Worm (Caenorhabditis elegans): ENCODE results near the gene C15H9.9.

Gene C15H9.9

ce11 chrX:6082660-6083059 lies 45.4 kb downstream of the C15H9.9 start, which contains the start of gene C45B2.3:
C45B2.3 (plus strand) TSS chrX:6082960.
- TF ChIP-seq R02D3.7 (tag; optimal IDR thresholded peaks at IDR 0.05): no peak

DNA sequence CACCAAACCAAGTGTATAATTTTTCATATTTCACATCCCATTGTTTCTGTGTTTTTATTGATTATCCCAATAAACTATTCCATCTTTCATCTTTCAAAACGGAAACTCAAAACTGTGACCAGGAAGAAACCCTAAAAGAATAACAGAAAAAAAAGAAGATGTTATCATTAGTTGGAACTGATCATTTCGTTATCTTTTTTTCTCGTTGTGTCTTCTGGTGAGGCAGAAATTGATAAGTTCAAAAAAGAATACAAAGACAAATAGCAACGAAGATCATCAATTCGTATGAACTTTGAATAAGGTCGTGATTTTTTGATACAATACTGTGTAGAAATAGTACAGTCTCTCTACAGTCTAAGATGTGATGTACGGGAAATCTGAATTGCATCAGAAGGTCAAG lies 46.3 kb downstream of the C15H9.9 start:
- peak; percentile 52 for TF ChIP-seq sma-9 (GFP tag; optimal IDR thresholded peaks at IDR 0.05)
- no peak for TF ChIP-seq sma-9 (tag; optimal IDR thresholded peaks at IDR 0.05)
- TF ChIP-seq ama-1 (optimal IDR thresholded peaks at IDR 0.05): no peak
- TF ChIP-seq lin-13 (GFP tag; optimal IDR thresholded peaks at IDR 0.05): no peak
- no peak for TF ChIP-seq ceh-82 (tag; optimal IDR thresholded peaks at IDR 0.05)
- no peak for TF ChIP-seq sma-3 (GFP tag; optimal IDR thresholded peaks at IDR 0.05)
- no peak for TF ChIP-seq ztf-1 (GFP tag; conservative IDR thresholded peaks at IDR 0.05)
- TF ChIP-seq skn-1 (tag; optimal IDR thresholded peaks at IDR 0.05): no peak
- TF ChIP-seq dmd-4 (tag; optimal IDR thresholded peaks at IDR 0.05): no peak
- no peak for TF ChIP-seq ztf-4 (tag; optimal IDR thresholded peaks at IDR 0.05)
- peak; percentile 52 for TF ChIP-seq fos-1 (tag; optimal IDR thresholded peaks at IDR 0.05)
- peak; percentile 4 for TF ChIP-seq nhr-25 (tag; optimal IDR thresholded peaks at IDR 0.05)
- no peak for TF ChIP-seq ceh-16 (tag; optimal IDR thresholded peaks at IDR 0.05)
- TF ChIP-seq egl-27 (tag; optimal IDR thresholded peaks at IDR 0.05): no peak
- TF ChIP-seq snpc-4 (tag; optimal IDR thresholded peaks at IDR 0.05): no peak
- TF ChIP-seq unc-39 (tag; optimal IDR thresholded peaks at IDR 0.05): no peak
- no peak for TF ChIP-seq R02D3.7 (tag; optimal IDR thresholded peaks at IDR 0.05)

Data from whole organism, L2 larva.